Worm (Caenorhabditis elegans) whole organism, early embryonic: Measurements from ENCODE around the gene B0454.6.
A peak's percentile ranks its signal among the peaks of the same experiment; 100 is the strongest.

Source experiments
- B0310.2 ChIP-seq: sonication (generic microtip); optimal IDR thresholded peaks from 2 replicates; lab custom pipeline; 2016; ENCODE audit warnings: mild to moderate bottlenecking, missing genetic modification characterization, missing compliant biosample characterization
- F13C5.2 ChIP-seq: sonication (generic microtip); optimal IDR thresholded peaks from 2 replicates; lab custom pipeline; 2017; ENCODE audit warnings: mild to moderate bottlenecking, missing genetic modification characterization, inconsistent platforms, missing compliant biosample characterization
- aly-1 ChIP-seq: sonication (generic microtip); optimal IDR thresholded peaks from 2 replicates; lab custom pipeline; 2016; ENCODE audit warnings: missing genetic modification characterization, missing compliant biosample characterization
- ama-1 ChIP-seq: fragments of 150-350 bp; optimal IDR thresholded peaks from 2 replicates; lab custom pipeline; 2014
- ceh-13 ChIP-seq: fragments of 200-800 bp; sonication (Bioruptor generic); optimal IDR thresholded peaks from 2 replicates; lab custom pipeline; 2018; ENCODE audit warnings: mild to moderate bottlenecking, missing genetic modification characterization, missing compliant biosample characterization
- ceh-36 ChIP-seq: sonication (generic microtip); optimal IDR thresholded peaks from 2 replicates; lab custom pipeline; 2016; ENCODE audit warnings: missing genetic modification characterization, inconsistent platforms, missing compliant biosample characterization
- ets-7 ChIP-seq: sonication (generic microtip); optimal IDR thresholded peaks from 2 replicates; lab custom pipeline; 2016; ENCODE audit warnings: missing genotype, missing genetic modification characterization, missing compliant biosample characterization
- flt-1 ChIP-seq: fragments of 200-800 bp; sonication (Bioruptor generic); IDR thresholded peaks from 2 replicates; pipeline ENCODE4 v1.3.6; 2022; ENCODE audit warnings: missing genetic modification characterization, missing compliant biosample characterization
- hmbx-1 ChIP-seq: sonication (generic microtip); optimal IDR thresholded peaks from 2 replicates; lab custom pipeline; 2016; ENCODE audit warnings: mild to moderate bottlenecking, missing genetic modification characterization, missing compliant biosample characterization
- hmg-4 ChIP-seq: fragments of 200-800 bp; sonication (Bioruptor generic); optimal IDR thresholded peaks from 2 replicates; lab custom pipeline; 2018; ENCODE audit warnings: mild to moderate bottlenecking, missing genetic modification characterization, missing compliant biosample characterization
- hnd-1 ChIP-seq: sonication (generic microtip); optimal IDR thresholded peaks from 2 replicates; lab custom pipeline; 2016; ENCODE audit warnings: missing genetic modification characterization, missing compliant biosample characterization
- pes-1 ChIP-seq: fragments of 200-800 bp; sonication (Bioruptor generic); IDR thresholded peaks from 2 replicates; pipeline ENCODE4 v1.3.6; 2022; ENCODE audit warnings: missing genetic modification reagents, missing genetic modification characterization, missing compliant biosample characterization
- scrt-1 ChIP-seq: fragments of 200-800 bp; sonication (Bioruptor generic); IDR thresholded peaks from 2 replicates; pipeline ENCODE4 v1.3.6; 2022; ENCODE audit warnings: missing genetic modification characterization, missing compliant biosample characterization
- sea-1 ChIP-seq: fragments of 200-800 bp; sonication (Bioruptor generic); conservative IDR thresholded peaks from 2 replicates; pipeline ENCODE4 v1.3.6; 2022; ENCODE audit warnings: missing genetic modification characterization, missing compliant biosample characterization
- tbx-11 ChIP-seq: fragments of 200-800 bp; sonication (Bioruptor generic); IDR thresholded peaks from 2 replicates; pipeline ENCODE4 v1.3.6; 2022; ENCODE audit warnings: missing genetic modification characterization, missing compliant biosample characterization
- tbx-37 ChIP-seq: fragments of 200-800 bp; sonication (Bioruptor generic); conservative IDR thresholded peaks from 2 replicates; pipeline ENCODE4 v1.3.6; 2022; ENCODE audit warnings: missing genetic modification reagents, missing genetic modification characterization, missing compliant biosample characterization
- tra-4 ChIP-seq: sonication (generic microtip); optimal IDR thresholded peaks from 2 replicates; lab custom pipeline; 2017; ENCODE audit warnings: missing genetic modification characterization, missing compliant biosample characterization

Gene B0454.6

ce11 chrII:3061605-3062004 lies 29.0 kb downstream of the B0454.6 start:
- TF ChIP-seq F13C5.2 (tag; lab: Kevin White, UChicago), result no peak

- TF ChIP-seq tbx-37 (GFP tag; lab: Robert Waterston, UW) (no peak), pes-1 (GFP tag; lab: Robert Waterston, UW) (0 out of 2 replicates have a peak, but pooled peaks have one; percentile 26), scrt-1 (GFP tag; lab: Robert Waterston, UW) (0 out of 2 replicates have a peak, but pooled peaks have one; percentile 9)
Observed at ce11 chrII:3062222-3062621, 29.6 kb downstream of the B0454.6 start.

- TF ChIP-seq hmg-4 (GFP tag; lab: Kevin White, UChicago) (no peak), ceh-36 (tag; lab: Kevin White, UChicago) (no peak), ets-7 (no peak), tra-4 (no peak), B0310.2 (no peak), ama-1 (lab: Kevin White, UChicago) (no peak), sea-1 (GFP tag; lab: Robert Waterston, UW) (no peak), pes-1 (GFP tag; lab: Robert Waterston, UW) (no peak), tbx-11 (no peak), hnd-1 (tag; lab: Kevin White, UChicago) (no peak)
Observed at ce11 chrII:3062876-3063275, 30.3 kb downstream of the B0454.6 start.

- no peak for TF ChIP-seq ama-1 (lab: Kevin White, UChicago)
- TF ChIP-seq tbx-11, result no peak
- no peak for TF ChIP-seq sea-1 (GFP tag; lab: Robert Waterston, UW)
- no peak for TF ChIP-seq ceh-13 (GFP tag; lab: Kevin White, UChicago)
- no peak for TF ChIP-seq F13C5.2 (tag; lab: Kevin White, UChicago)
- TF ChIP-seq tbx-37 (GFP tag; lab: Robert Waterston, UW), result no peak
- no peak for TF ChIP-seq hnd-1 (tag; lab: Kevin White, UChicago)
- TF ChIP-seq ets-7, result no peak
- TF ChIP-seq pes-1 (GFP tag; lab: Robert Waterston, UW), result no peak
- no peak for TF ChIP-seq hmbx-1 (tag; lab: Kevin White, UChicago)
Observed at ce11 chrII:3063366-3063765, 30.8 kb downstream of the B0454.6 start.

ce11 chrII:3063984-3064383 lies 31.4 kb downstream of the B0454.6 start:
- no peak for TF ChIP-seq hmg-4 (GFP tag; lab: Kevin White, UChicago)
- TF ChIP-seq ama-1 (lab: Kevin White, UChicago), result no peak
- TF ChIP-seq hmbx-1 (tag; lab: Kevin White, UChicago), result no peak
- TF ChIP-seq ceh-13 (GFP tag; lab: Kevin White, UChicago), result no peak
- no peak for TF ChIP-seq ets-7
- no peak for TF ChIP-seq tbx-37 (GFP tag; lab: Robert Waterston, UW)
- TF ChIP-seq hnd-1 (tag; lab: Kevin White, UChicago), result no peak
- TF ChIP-seq scrt-1 (GFP tag; lab: Robert Waterston, UW), result no peak
- no peak for TF ChIP-seq tra-4

- no peak for TF ChIP-seq tbx-37 (GFP tag; lab: Robert Waterston, UW)
- no peak for TF ChIP-seq ets-7
- TF ChIP-seq scrt-1 (GFP tag; lab: Robert Waterston, UW), result no peak
- no peak for TF ChIP-seq hnd-1 (tag; lab: Kevin White, UChicago)
- no peak for TF ChIP-seq hmbx-1 (tag; lab: Kevin White, UChicago)
- TF ChIP-seq sea-1 (GFP tag; lab: Robert Waterston, UW), result no peak
- TF ChIP-seq tbx-11, result no peak
- TF ChIP-seq tra-4, result no peak
- no peak for TF ChIP-seq ama-1 (lab: Kevin White, UChicago)
- TF ChIP-seq B0310.2, result no peak
- no peak for TF ChIP-seq ceh-13 (GFP tag; lab: Kevin White, UChicago)
- no peak for TF ChIP-seq aly-1 (tag; lab: Kevin White, UChicago)
- TF ChIP-seq pes-1 (GFP tag; lab: Robert Waterston, UW), result no peak
- TF ChIP-seq ceh-36 (tag; lab: Kevin White, UChicago), result no peak
- no peak for TF ChIP-seq F13C5.2 (tag; lab: Kevin White, UChicago)
- TF ChIP-seq hmg-4 (GFP tag; lab: Kevin White, UChicago), result no peak
- TF ChIP-seq flt-1 (GFP tag; lab: Robert Waterston, UW), result no peak
Observed at ce11 chrII:3064631-3065030, 32.1 kb downstream of the B0454.6 start.

- TF ChIP-seq ceh-13 (GFP tag; lab: Kevin White, UChicago) (no peak), scrt-1 (GFP tag; lab: Robert Waterston, UW) (no peak), hmg-4 (GFP tag; lab: Kevin White, UChicago) (no peak), F13C5.2 (tag; lab: Kevin White, UChicago) (no peak), ama-1 (lab: Kevin White, UChicago) (no peak), hnd-1 (tag; lab: Kevin White, UChicago) (no peak), tbx-11 (no peak), tbx-37 (GFP tag; lab: Robert Waterston, UW) (no peak), ceh-36 (tag; lab: Kevin White, UChicago) (no peak), sea-1 (GFP tag; lab: Robert Waterston, UW) (no peak), tra-4 (no peak), flt-1 (GFP tag; lab: Robert Waterston, UW) (no peak), pes-1 (GFP tag; lab: Robert Waterston, UW) (no peak), hmbx-1 (tag; lab: Kevin White, UChicago) (no peak), aly-1 (tag; lab: Kevin White, UChicago) (no peak), ets-7 (no peak), B0310.2 (no peak)
Observed at ce11 chrII:3065086-3065485, 32.5 kb downstream of the B0454.6 start.

- no peak for TF ChIP-seq B0310.2
Observed at ce11 chrII:3066401-3066800, 33.8 kb downstream of the B0454.6 start.
